Worm (Caenorhabditis elegans) whole organism, young adult: ENCODE measurements around the gene cwf-19L1.

Source experiments
- B0261.1 ChIP-seq: sonication (generic microtip); optimal IDR thresholded peaks from 2 replicates; lab custom pipeline; 2016; ENCODE audit warnings: mild to moderate bottlenecking, missing genetic modification characterization, moderate library complexity, missing compliant biosample characterization
- F33H1.4 ChIP-seq: fragments of 200-800 bp; sonication (Bioruptor generic); IDR thresholded peaks from 2 replicates; pipeline ENCODE4 v1.3.6; 2022; ENCODE audit warnings: missing genetic modification reagents, missing genetic modification characterization, missing compliant biosample characterization
- F55B11.4 ChIP-seq: sonication (generic microtip); optimal IDR thresholded peaks from 2 replicates; lab custom pipeline; 2016; ENCODE audit warnings: missing compliant biosample characterization, missing genetic modification characterization, borderline replicate concordance; ENCODE audit not compliant: insufficient read depth
- aptf-2 ChIP-seq: fragments of 200-800 bp; sonication (Bioruptor generic); conservative IDR thresholded peaks from 2 replicates; pipeline ENCODE4 v1.3.6; 2022; ENCODE audit warnings: missing genetic modification reagents, missing genetic modification characterization, missing compliant biosample characterization
- attf-5 ChIP-seq: fragments of 200-800 bp; sonication (Bioruptor generic); optimal IDR thresholded peaks from 2 replicates; lab custom pipeline; 2018; ENCODE audit warnings: mild to moderate bottlenecking, missing genetic modification characterization, missing compliant biosample characterization
- ets-4 ChIP-seq: fragments of 200-800 bp; sonication (Bioruptor generic); optimal IDR thresholded peaks from 2 replicates; lab custom pipeline; 2018; ENCODE audit warnings: mild to moderate bottlenecking, missing genetic modification characterization, missing compliant biosample characterization
- madf-6 ChIP-seq: fragments of 200-800 bp; sonication (Bioruptor generic); IDR thresholded peaks from 2 replicates; pipeline ENCODE4 v1.3.6; 2022; ENCODE audit warnings: missing genetic modification reagents, missing genetic modification characterization, missing compliant biosample characterization
- snpc-1.3 ChIP-seq: sonication (generic microtip); optimal IDR thresholded peaks from 2 replicates; lab custom pipeline; 2017; ENCODE audit warnings: missing genetic modification characterization, mild to moderate bottlenecking, missing compliant biosample characterization, antibody characterized with exemption, moderate library complexity, missing genotype, missing genetic modification reagents; ENCODE audit not compliant: insufficient read depth
- snpc-4 ChIP-seq, 5 experiments: fragments of 150-350 bp in 1 of 5; sonication (generic microtip) in 4 of 5; optimal IDR thresholded peaks; 2 replicates each; lab custom pipeline; 2014 to 2018; ENCODE audit warnings: missing genetic modification characterization in 5 of 5, missing biosample characterization in 3 of 5, antibody characterized with exemption in 2 of 5, mild to moderate bottlenecking in 2 of 5, missing compliant biosample characterization in 2 of 5, missing genotype in 2 of 5, moderate library complexity in 2 of 5, missing genetic modification reagents in 1 of 5
- unc-62 ChIP-seq: fragments of 150-350 bp; optimal IDR thresholded peaks from 2 replicates; lab custom pipeline; 2014; ENCODE audit warnings: missing biosample characterization, missing genetic modification reagents, missing genetic modification characterization
- zfh-2 ChIP-seq: fragments of 200-800 bp; sonication (Bioruptor generic); conservative IDR thresholded peaks from 2 replicates; pipeline ENCODE4 v1.3.6; 2022; ENCODE audit warnings: missing genetic modification reagents, missing genetic modification characterization, missing compliant biosample characterization

ce11 chrV:6110533-6110932 is 2.9 kb downstream of the cwf-19L1 start, which contains the start of gene F17A9.4:
- TF ChIP-seq F33H1.4 (GFP tag; lab: Robert Waterston, UW) (no peak), B0261.1 (tag; lab: Kevin White, UChicago) (no peak), snpc-4 (GFP tag; optimal IDR thresholded peaks at IDR 0.05; lab: Kevin White, UChicago) (no peak), snpc-4 (tag; optimal IDR thresholded peaks at IDR 0.05; lab: Kevin White, UChicago) (no peak), madf-6 (GFP tag; lab: Robert Waterston, UW) (no peak), F55B11.4 (tag; lab: Kevin White, UChicago) (no peak), zfh-2 (no peak), ets-4 (no peak), unc-62 (GFP tag; lab: Kevin White, UChicago) (no peak), snpc-1.3 (tag; lab: Kevin White, UChicago) (no peak), aptf-2 (no peak), attf-5 (GFP tag; lab: Kevin White, UChicago) (peak; percentile 41)
